Fruit fly (Drosophila melanogaster) whole organism, embryonic: ENCODE data around the gene scramb2.

Experiments used
- CG10321 ChIP-seq: fragments of 200-800 bp; sonication (Bioruptor generic); IDR thresholded peaks from 2 replicates; pipeline ENCODE4 v1.3.6; 2022; ENCODE audit warnings: missing biosample characterization, missing genetic modification characterization
- CG10431 ChIP-seq: fragments of 200-800 bp; sonication (Bioruptor generic); optimal IDR thresholded peaks from 3 replicates; lab custom pipeline; 2018; ENCODE audit warnings: missing biosample characterization, mild to moderate bottlenecking, missing genetic modification characterization
- CG11093 ChIP-seq: fragments of 200-800 bp; sonication (Bioruptor generic); IDR thresholded peaks from 3 replicates; pipeline ENCODE4 v1.3.6; 2022; ENCODE audit warnings: missing biosample characterization, missing genetic modification characterization
- CG11247 ChIP-seq: fragments of 200-800 bp; sonication (Bioruptor generic); IDR thresholded peaks from 2 replicates; pipeline ENCODE4 v1.3.6; 2022; ENCODE audit warnings: missing biosample characterization, missing genetic modification characterization
- CG12104 ChIP-seq: fragments of 200-800 bp; sonication (Bioruptor generic); optimal IDR thresholded peaks from 3 replicates; lab custom pipeline; 2016; ENCODE audit warnings: missing biosample characterization, missing genetic modification characterization
- CG1233 ChIP-seq: fragments of 200-800 bp; sonication (Bioruptor generic); optimal IDR thresholded peaks from 4 replicates; lab custom pipeline; 2018; ENCODE audit warnings: missing biosample characterization, mild to moderate bottlenecking, missing genetic modification characterization
- CG12744 ChIP-seq: fragments of 200-800 bp; sonication (Bioruptor generic); optimal IDR thresholded peaks from 2 replicates; lab custom pipeline; 2016; ENCODE audit warnings: missing biosample characterization, missing genetic modification characterization
- CG13624 ChIP-seq: fragments of 200-800 bp; sonication (Bioruptor generic); optimal IDR thresholded peaks from 2 replicates; lab custom pipeline; 2016; ENCODE audit warnings: missing biosample characterization, missing genetic modification characterization
- CG14965 ChIP-seq: fragments of 200-800 bp; sonication (Bioruptor generic); optimal IDR thresholded peaks from 2 replicates; lab custom pipeline; 2016; ENCODE audit warnings: missing biosample characterization, missing genetic modification characterization, borderline replicate concordance
- CG15011 ChIP-seq: fragments of 200-800 bp; sonication (Bioruptor generic); optimal IDR thresholded peaks from 3 replicates; lab custom pipeline; 2018; ENCODE audit warnings: missing biosample characterization, mild to moderate bottlenecking, missing genetic modification characterization
- CG15269 ChIP-seq: fragments of 200-800 bp; sonication (Bioruptor generic); optimal IDR thresholded peaks from 2 replicates; lab custom pipeline; 2018; ENCODE audit warnings: missing biosample characterization, mild to moderate bottlenecking, missing genetic modification characterization, moderate library complexity
- CG15479 ChIP-seq: fragments of 200-800 bp; sonication (Bioruptor generic); optimal IDR thresholded peaks from 3 replicates; lab custom pipeline; 2019; ENCODE audit warnings: missing biosample characterization, mild to moderate bottlenecking, missing genetic modification characterization, moderate library complexity
- CG16863 ChIP-seq: fragments of 200-800 bp; sonication (Bioruptor generic); optimal IDR thresholded peaks from 3 replicates; lab custom pipeline; 2016; ENCODE audit warnings: missing biosample characterization, missing genetic modification characterization
- CG17359 ChIP-seq: fragments of 200-800 bp; sonication (Bioruptor generic); optimal IDR thresholded peaks from 3 replicates; lab custom pipeline; 2018; ENCODE audit warnings: missing biosample characterization, mild to moderate bottlenecking, missing genetic modification characterization, moderate library complexity
- CG17361 ChIP-seq: fragments of 200-800 bp; sonication (Bioruptor generic); IDR thresholded peaks from 3 replicates; pipeline ENCODE4 v1.3.6; 2022; ENCODE audit warnings: missing biosample characterization, missing genetic modification characterization
- CG32532 ChIP-seq: fragments of 200-800 bp; sonication (Bioruptor generic); IDR thresholded peaks from 2 replicates; pipeline ENCODE4 v1.3.6; 2022; ENCODE audit warnings: missing biosample characterization, missing genetic modification characterization
- CG4328 ChIP-seq: fragments of 200-800 bp; sonication (Bioruptor generic); optimal IDR thresholded peaks from 3 replicates; lab custom pipeline; 2017; ENCODE audit warnings: missing biosample characterization, missing genetic modification reagents, missing genetic modification characterization
- CG4854 ChIP-seq: fragments of 200-800 bp; sonication (Bioruptor generic); optimal IDR thresholded peaks from 2 replicates; lab custom pipeline; 2016; ENCODE audit warnings: missing biosample characterization, missing genetic modification characterization, inconsistent platforms
- CHES-1-like ChIP-seq: fragments of 200-800 bp; sonication (Bioruptor generic); optimal IDR thresholded peaks from 2 replicates; lab custom pipeline; 2016; ENCODE audit warnings: missing biosample characterization, missing genetic modification characterization
- CrebB ChIP-seq: fragments of 200-800 bp; sonication (Bioruptor generic); optimal IDR thresholded peaks from 3 replicates; lab custom pipeline; 2018; ENCODE audit warnings: missing biosample characterization, mild to moderate bottlenecking, missing genetic modification characterization
- D19A ChIP-seq: fragments of 200-800 bp; optimal IDR thresholded peaks from 3 replicates; lab custom pipeline; 2019; ENCODE audit warnings: missing biosample characterization, mild to moderate bottlenecking, missing genetic modification characterization, moderate library complexity
- D19B ChIP-seq: fragments of 200-800 bp; sonication (Bioruptor generic); optimal IDR thresholded peaks from 2 replicates; lab custom pipeline; 2017; ENCODE audit warnings: missing biosample characterization, mild to moderate bottlenecking, missing genetic modification characterization
- Dll ChIP-seq: fragments of 200-800 bp; sonication (Bioruptor generic); IDR thresholded peaks from 4 replicates; pipeline ENCODE4 v1.3.6; 2022; ENCODE audit warnings: missing biosample characterization, missing genetic modification characterization; ENCODE audit not compliant: partially characterized antibody
- HLH54F ChIP-seq: fragments of 200-800 bp; sonication (Bioruptor generic); optimal IDR thresholded peaks from 3 replicates; lab custom pipeline; 2016; ENCODE audit warnings: missing biosample characterization, missing genetic modification characterization
- Hey ChIP-seq: fragments of 200-800 bp; sonication (Bioruptor generic); optimal IDR thresholded peaks from 3 replicates; lab custom pipeline; 2018; ENCODE audit warnings: missing biosample characterization, mild to moderate bottlenecking, missing genetic modification characterization
- Hr3 ChIP-seq: fragments of 200-800 bp; sonication (Bioruptor generic); optimal IDR thresholded peaks from 3 replicates; lab custom pipeline; 2016; ENCODE audit warnings: missing biosample characterization, missing genetic modification characterization
- Hr78 ChIP-seq, 2 experiments: fragments of 200-800 bp in 1 of 2; fragments of >200 bp in 1 of 2; sonication (Bioruptor generic) in 1 of 2; optimal IDR thresholded peaks; 2 replicates each; lab custom pipeline; 2017 to 2019; ENCODE audit warnings: missing biosample characterization in 2 of 2, missing genetic modification characterization in 2 of 2, mild to moderate bottlenecking in 1 of 2, moderate library complexity in 1 of 2
- Med ChIP-seq: fragments of 200-800 bp; sonication (Bioruptor generic); peaks from one replicate; lab custom pipeline; 2016; ENCODE audit warnings: missing biosample characterization, missing genetic modification characterization, mild to moderate bottlenecking, inconsistent platforms, moderate library complexity
- NFAT ChIP-seq: fragments of 200-800 bp; sonication (Bioruptor generic); IDR thresholded peaks from 2 replicates; pipeline ENCODE4 v1.3.6; 2022; ENCODE audit warnings: missing biosample characterization, missing genetic modification characterization
- Poxn ChIP-seq: fragments of 200-800 bp; sonication (Bioruptor generic); IDR thresholded peaks from 2 replicates; pipeline ENCODE4 v1.3.6; 2022; ENCODE audit warnings: missing biosample characterization, missing genetic modification characterization
- Stat92E ChIP-seq, 3 experiments: fragments of >200 bp in 2 of 3; fragments of 200-800 bp in 1 of 3; sonication (Bioruptor generic) in 1 of 3; optimal IDR thresholded peaks; 2 replicates each; lab custom pipeline; 2017 to 2019; ENCODE audit warnings: missing biosample characterization in 3 of 3, missing genetic modification characterization in 3 of 3, mild to moderate bottlenecking in 1 of 3, moderate library complexity in 1 of 3
- caup ChIP-seq: fragments of 200-800 bp; sonication (Bioruptor generic); optimal IDR thresholded peaks from 3 replicates; lab custom pipeline; 2017; ENCODE audit warnings: missing biosample characterization, mild to moderate bottlenecking, missing genetic modification characterization, moderate library complexity; ENCODE audit not compliant: severe bottlenecking
- chm ChIP-seq: fragments of 200-800 bp; sonication (Bioruptor generic); IDR thresholded peaks from 2 replicates; pipeline ENCODE4 v1.3.6; 2022; ENCODE audit warnings: missing biosample characterization, missing genetic modification characterization
- eyg ChIP-seq: fragments of 200-800 bp; sonication (Bioruptor generic); optimal IDR thresholded peaks from 3 replicates; lab custom pipeline; 2016; ENCODE audit warnings: missing biosample characterization, missing genetic modification characterization
- fu2 ChIP-seq: fragments of 200-800 bp; sonication (Bioruptor generic); optimal IDR thresholded peaks from 2 replicates; lab custom pipeline; 2016; ENCODE audit warnings: missing biosample characterization, missing genetic modification characterization
- gcm2 ChIP-seq: fragments of 200-800 bp; sonication (Bioruptor generic); optimal IDR thresholded peaks from 2 replicates; lab custom pipeline; 2016; ENCODE audit warnings: missing biosample characterization, missing genetic modification characterization
- hkb ChIP-seq, 2 experiments: fragments of 200-800 bp in 1 of 2; fragments of >200 bp in 1 of 2; sonication (Bioruptor generic) in 1 of 2; IDR thresholded peaks in 1 of 2; optimal IDR thresholded peaks in 1 of 2; 2 replicates each; pipeline versions ENCODE4 v1.3.6 to Lab custom; 2017 to 2022; ENCODE audit warnings: missing biosample characterization in 1 of 2, missing genetic modification characterization in 1 of 2
- kah ChIP-seq: fragments of 200-800 bp; sonication (Bioruptor generic); optimal IDR thresholded peaks from 2 replicates; lab custom pipeline; 2018; ENCODE audit warnings: missing biosample characterization, mild to moderate bottlenecking, missing genetic modification characterization
- knrl ChIP-seq: fragments of 200-800 bp; sonication (Bioruptor generic); IDR thresholded peaks from 3 replicates; pipeline ENCODE4 v1.3.6; 2022; ENCODE audit warnings: missing biosample characterization, missing genetic modification characterization; ENCODE audit not compliant: partially characterized antibody
- maf-S ChIP-seq: fragments of 200-800 bp; sonication (Bioruptor generic); optimal IDR thresholded peaks from 2 replicates; lab custom pipeline; 2016; ENCODE audit warnings: missing biosample characterization, missing genetic modification characterization
- mirr ChIP-seq: fragments of 200-800 bp; sonication (Bioruptor generic); optimal IDR thresholded peaks from 3 replicates; lab custom pipeline; 2018; ENCODE audit warnings: missing biosample characterization, mild to moderate bottlenecking, missing genetic modification characterization
- otp ChIP-seq: fragments of 200-800 bp; sonication (Bioruptor generic); IDR thresholded peaks from 3 replicates; pipeline ENCODE4, ENCODE4 v1.3.6; 2022; ENCODE audit warnings: missing biosample characterization, missing genetic modification characterization
- sens ChIP-seq: fragments of 200-800 bp; sonication (Bioruptor generic); peaks from one replicate; lab custom pipeline; 2016; ENCODE audit warnings: missing biosample characterization, missing genetic modification characterization
- sisA ChIP-seq: fragments of 200-800 bp; sonication (Bioruptor generic); IDR thresholded peaks from 2 replicates; pipeline ENCODE4 v1.3.6; 2022; ENCODE audit warnings: missing biosample characterization, missing genetic modification characterization
- sqz ChIP-seq: fragments of 200-800 bp; sonication (Bioruptor generic); optimal IDR thresholded peaks from 3 replicates; lab custom pipeline; 2018; ENCODE audit warnings: missing biosample characterization, mild to moderate bottlenecking, missing genetic modification characterization
- stwl ChIP-seq: fragments of 200-800 bp; sonication (Bioruptor generic); optimal IDR thresholded peaks from 3 replicates; lab custom pipeline; 2018; ENCODE audit warnings: missing biosample characterization, mild to moderate bottlenecking, missing genetic modification characterization, moderate library complexity
- sug ChIP-seq: fragments of 200-800 bp; optimal IDR thresholded peaks from 2 replicates; lab custom pipeline; 2019; ENCODE audit warnings: missing biosample characterization, mild to moderate bottlenecking, missing genetic modification characterization, moderate library complexity
- wek ChIP-seq: fragments of 200-800 bp; sonication (Bioruptor generic); optimal IDR thresholded peaks from 3 replicates; lab custom pipeline; 2018; ENCODE audit warnings: missing biosample characterization, mild to moderate bottlenecking, missing genetic modification characterization, moderate library complexity

The scramb2 gene

dm6 chr3L:3071675-3072583 lies 25.3 kb upstream of the scramb2 start (continued):
- no peak for TF ChIP-seq CG17359
- TF ChIP-seq knrl (GFP tag; lab: Robert Waterston, UW): no peak
- no peak for TF ChIP-seq CrebB (tag; lab: Kevin White, UChicago)
- TF ChIP-seq sqz (GFP tag; lab: Kevin White, UChicago): no peak
- no peak for TF ChIP-seq sisA (GFP tag; lab: Robert Waterston, UW)
- peak; percentile 56 for TF ChIP-seq CG10431 (GFP tag; lab: Kevin White, UChicago)
- no peak for TF ChIP-seq mirr (GFP tag; lab: Kevin White, UChicago)
- TF ChIP-seq CG11093 (GFP tag; lab: Robert Waterston, UW): no peak
- no peak for TF ChIP-seq wek
- TF ChIP-seq CG4854 (GFP tag; lab: Kevin White, UChicago): no peak
- TF ChIP-seq stwl (tag; lab: Kevin White, UChicago): no peak
- TF ChIP-seq Hr3 (GFP tag; lab: Kevin White, UChicago): no peak
- peak; percentile 62 for TF ChIP-seq sens
- peak; percentile 32 for TF ChIP-seq kah (GFP tag; lab: Kevin White, UChicago)
- TF ChIP-seq CG11247: no peak
- no peak for TF ChIP-seq CG1233 (GFP tag; lab: Kevin White, UChicago)
- no peak for TF ChIP-seq Hr78 (GFP tag; optimal IDR thresholded peaks at IDR 0.05; lab: Kevin White, UChicago)
- no peak for TF ChIP-seq NFAT (GFP tag; lab: Robert Waterston, UW)
- TF ChIP-seq CG32532: no peak
- no peak for TF ChIP-seq Poxn (GFP tag; lab: Robert Waterston, UW)
- TF ChIP-seq caup (GFP tag; lab: Kevin White, UChicago): peak; percentile 10
- TF ChIP-seq D19A: no peak
- no peak for TF ChIP-seq CG12104 (GFP tag; lab: Kevin White, UChicago)
- no peak for TF ChIP-seq CG17361
- TF ChIP-seq CG15479: peak; percentile 29
- no peak for TF ChIP-seq Dll
- no peak for TF ChIP-seq Hey (tag; lab: Kevin White, UChicago)
- TF ChIP-seq CG13624 (GFP tag; lab: Kevin White, UChicago): no peak
- no peak for TF ChIP-seq CG12744 (GFP tag; lab: Kevin White, UChicago)
- TF ChIP-seq HLH54F (GFP tag; lab: Kevin White, UChicago): no peak
- TF ChIP-seq fu2 (GFP tag; lab: Kevin White, UChicago): no peak
- no peak for TF ChIP-seq maf-S
- no peak for TF ChIP-seq Stat92E (GFP tag; optimal IDR thresholded peaks at IDR 0.05; lab: Kevin White, UChicago)
- no peak for TF ChIP-seq otp
- TF ChIP-seq CHES-1-like (GFP tag; lab: Kevin White, UChicago): no peak
- no peak for TF ChIP-seq hkb (optimal IDR thresholded peaks at IDR 0.05; lab: Kevin White, UChicago)
- TF ChIP-seq hkb (GFP tag; IDR thresholded peaks at IDR 0.05; lab: Robert Waterston, UW): 0 out of 2 replicates have a peak, but pooled peaks have one; percentile 8
- TF ChIP-seq sug (tag; lab: Kevin White, UChicago): peak; percentile 41
- TF ChIP-seq CG4328 (GFP tag; lab: Kevin White, UChicago): no peak
- TF ChIP-seq gcm2 (GFP tag; lab: Kevin White, UChicago): no peak
- peak; percentile 57 for TF ChIP-seq chm (GFP tag; lab: Robert Waterston, UW)
- no peak for TF ChIP-seq D19B
- no peak for TF ChIP-seq eyg
- no peak for TF ChIP-seq CG10321 (GFP tag; lab: Robert Waterston, UW)
- TF ChIP-seq CG14965: no peak
- TF ChIP-seq CG16863: no peak
- TF ChIP-seq CG15269 (tag; lab: Kevin White, UChicago): no peak
- TF ChIP-seq CG15011: no peak
- peak; percentile 68 for TF ChIP-seq Med (GFP tag; lab: Kevin White, UChicago)
